Worm (Caenorhabditis elegans) whole organism, L3 larva: ENCODE data around the gene svh-11.

Experiments used
- ceh-28 ChIP-seq: fragments of 150-350 bp; optimal IDR thresholded peaks from 2 replicates; lab custom pipeline; 2014; ENCODE audit warnings: missing biosample characterization, missing genetic modification reagents, missing genetic modification characterization
- ceh-9 ChIP-seq: sonication (generic microtip); optimal IDR thresholded peaks from 2 replicates; lab custom pipeline; 2018; ENCODE audit warnings: missing biosample characterization, missing genetic modification characterization
- elt-2 ChIP-seq: sonication (generic microtip); optimal IDR thresholded peaks from 2 replicates; lab custom pipeline; 2016; ENCODE audit warnings: missing genetic modification reagents, mild to moderate bottlenecking, missing genetic modification characterization, missing compliant biosample characterization
- fkh-10 ChIP-seq: sonication (generic microtip); optimal IDR thresholded peaks from 2 replicates; lab custom pipeline; 2017; ENCODE audit warnings: missing biosample characterization, missing genetic modification reagents, missing genetic modification characterization
- hmg-11 ChIP-seq: sonication (generic microtip); optimal IDR thresholded peaks from 2 replicates; lab custom pipeline; 2016; ENCODE audit warnings: missing genetic modification characterization, missing compliant biosample characterization
- mml-1 ChIP-seq: fragments of 150-350 bp; sonication (generic microtip); optimal IDR thresholded peaks from 3 replicates; lab custom pipeline; 2014; ENCODE audit warnings: missing biosample characterization, missing genetic modification characterization
- nhr-12 ChIP-seq: fragments of 150-350 bp; optimal IDR thresholded peaks from 2 replicates; lab custom pipeline; 2014; ENCODE audit warnings: missing biosample characterization, missing genetic modification characterization
- nhr-28 ChIP-seq: fragments of 150-350 bp; optimal IDR thresholded peaks from 2 replicates; lab custom pipeline; 2014; ENCODE audit warnings: missing biosample characterization, missing genetic modification characterization
- pqm-1 ChIP-seq: fragments of 150-350 bp; optimal IDR thresholded peaks from 2 replicates; lab custom pipeline; 2017; ENCODE audit warnings: missing biosample characterization, missing genetic modification characterization, inconsistent platforms
- skn-1 ChIP-seq: fragments of 150-350 bp; optimal IDR thresholded peaks from 2 replicates; lab custom pipeline; 2014; ENCODE audit warnings: missing biosample characterization, missing genetic modification characterization
- unc-62 ChIP-seq: fragments of 150-350 bp; sonication (generic microtip); optimal IDR thresholded peaks from 4 replicates; lab custom pipeline; 2014; ENCODE audit warnings: missing biosample characterization, missing genetic modification reagents, missing genetic modification characterization

- no peak for TF ChIP-seq hmg-11
- no peak for TF ChIP-seq nhr-28 (tag; lab: Kevin White, UChicago)
- no peak for TF ChIP-seq ceh-9
- TF ChIP-seq pqm-1 (tag; lab: Kevin White, UChicago): no peak
- TF ChIP-seq skn-1: no peak
- no peak for TF ChIP-seq unc-62 (GFP tag; lab: Kevin White, UChicago)
- no peak for TF ChIP-seq ceh-28 (tag; lab: Kevin White, UChicago)
- no peak for TF ChIP-seq fkh-10 (GFP tag; lab: Kevin White, UChicago)
- TF ChIP-seq nhr-12: no peak
- TF ChIP-seq mml-1 (tag; lab: Kevin White, UChicago): no peak
- TF ChIP-seq elt-2 (tag; lab: Kevin White, UChicago): no peak
These were observed 7.3 kb upstream of the svh-11 start for ce11 chrV:2199594-2199993.
